Fruit fly (Drosophila melanogaster): ENCODE measurements around the gene CG6495.
A peak's percentile ranks its signal among the peaks of the same experiment; 100 is the strongest.

Gene CG6495

DNA sequence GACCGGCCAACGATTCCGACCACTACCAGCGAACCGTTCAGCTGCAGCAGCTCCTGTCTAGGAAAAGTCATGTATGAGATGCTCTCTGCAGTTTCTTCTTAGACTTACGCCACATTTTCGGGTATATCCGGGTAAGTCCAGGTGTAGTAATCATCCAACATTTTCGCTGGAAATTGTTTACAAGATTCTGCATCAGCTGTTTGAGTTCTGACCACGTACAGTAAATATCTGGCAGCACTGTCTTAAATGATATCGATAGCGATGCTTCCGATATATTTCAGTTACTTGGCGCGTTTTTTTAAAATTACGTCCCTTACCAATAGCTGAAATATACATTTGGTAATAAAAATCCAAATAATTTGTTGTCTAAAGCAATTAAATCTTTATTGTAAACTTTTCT lies 17.2 kb upstream of the CG6495 start, which contains the start of gene CG6729 (continued):
- no peak for TF ChIP-seq D (optimal IDR thresholded peaks at IDR 0.05)
- TF ChIP-seq D (GFP tag; optimal IDR thresholded peaks at IDR 0.05): no peak
- TF ChIP-seq CG14860 (GFP tag; IDR thresholded peaks at IDR 0.05; ENCODE audit: partially characterized antibody): peak; percentile 66
- TF ChIP-seq CG13775 (GFP tag; optimal IDR thresholded peaks at IDR 0.05): no peak
- peak; percentile 64 for TF ChIP-seq trem (tag; optimal IDR thresholded peaks at IDR 0.05)
- TF ChIP-seq mld (GFP tag; IDR thresholded peaks at IDR 0.05; ENCODE audit: partially characterized antibody): peak; percentile 45; the same call in 1 of the 3 replicates
- TF ChIP-seq CG7839 (tag; optimal IDR thresholded peaks at IDR 0.05): no peak
- no peak for TF ChIP-seq abd-A (tag; optimal IDR thresholded peaks at IDR 0.05)
- no peak for TF ChIP-seq ranshi (GFP tag; IDR thresholded peaks at IDR 0.05)
- TF ChIP-seq CG2116 (GFP tag; optimal IDR thresholded peaks at IDR 0.05): peak; percentile 92
- no peak for TF ChIP-seq Fer2 (tag; optimal IDR thresholded peaks at IDR 0.05)
- no peak for TF ChIP-seq H2.0 (GFP tag; IDR thresholded peaks at IDR 0.05)
- TF ChIP-seq CG14710 (tag; optimal IDR thresholded peaks at IDR 0.05): peak; percentile 41
- no peak for TF ChIP-seq jigr1 (GFP tag; IDR thresholded peaks at IDR 0.05)
- no peak for TF ChIP-seq Hmr (GFP tag; optimal IDR thresholded peaks at IDR 0.05)
- no peak for TF ChIP-seq Lhr (GFP tag; optimal IDR thresholded peaks at IDR 0.05)
- TF ChIP-seq Hey (tag; optimal IDR thresholded peaks at IDR 0.05): no peak
- peak; percentile 67 for TF ChIP-seq sens (GFP tag)
- TF ChIP-seq odd (GFP tag; optimal IDR thresholded peaks at IDR 0.05): no peak
- TF ChIP-seq Usf (GFP tag; optimal IDR thresholded peaks at IDR 0.05): no peak
- TF ChIP-seq E2f2 (GFP tag; IDR thresholded peaks at IDR 0.05): peak; percentile 95
- TF ChIP-seq Side (GFP tag; optimal IDR thresholded peaks at IDR 0.05): no peak
- TF ChIP-seq Ssrp (tag; optimal IDR thresholded peaks at IDR 0.05): no peak
- no peak for TF ChIP-seq Hsf (GFP tag; optimal IDR thresholded peaks at IDR 0.05)
- no peak for TF ChIP-seq CG4328 (GFP tag; optimal IDR thresholded peaks at IDR 0.05)
- no peak for TF ChIP-seq CG15011 (GFP tag; optimal IDR thresholded peaks at IDR 0.05)
- peak; percentile 57 for TF ChIP-seq CG15514 (GFP tag; optimal IDR thresholded peaks at IDR 0.05)
- TF ChIP-seq seq (GFP tag; IDR thresholded peaks at IDR 0.05): no peak
- no peak for TF ChIP-seq CG12071 (GFP tag; optimal IDR thresholded peaks at IDR 0.05)
- no peak for TF ChIP-seq wek (GFP tag; optimal IDR thresholded peaks at IDR 0.05)
- no peak for TF ChIP-seq CG14965 (GFP tag; optimal IDR thresholded peaks at IDR 0.05; ENCODE audit: borderline replicate concordance)
- peak; percentile 75 to 94 for TF ChIP-seq crp (GFP tag; optimal IDR thresholded peaks at IDR 0.05)
- TF ChIP-seq gfzf (GFP tag; optimal IDR thresholded peaks at IDR 0.05): peak; percentile 19
- TF ChIP-seq CG6791 (GFP tag; IDR thresholded peaks at IDR 0.05; ENCODE audit: partially characterized antibody): peak; percentile 80
- TF ChIP-seq Dref (GFP tag; IDR thresholded peaks at IDR 0.05): peak; percentile 84
- peak; percentile 87 for TF ChIP-seq MBD-R2 (GFP tag; IDR thresholded peaks at IDR 0.05)
- no peak for TF ChIP-seq wdn (GFP tag; IDR thresholded peaks at IDR 0.05)
- TF ChIP-seq ssp (GFP tag; IDR thresholded peaks at IDR 0.05): no peak
- TF ChIP-seq Sry-δ (GFP tag; optimal IDR thresholded peaks at IDR 0.05): peak; percentile 72
- TF ChIP-seq CG12391 (tag; optimal IDR thresholded peaks at IDR 0.05): no peak
- no peak for TF ChIP-seq CG7987 (GFP tag; optimal IDR thresholded peaks at IDR 0.05)
- TF ChIP-seq Fer1 (GFP tag; optimal IDR thresholded peaks at IDR 0.05): peak; percentile 18
- no peak for TF ChIP-seq gcm2 (GFP tag; optimal IDR thresholded peaks at IDR 0.05)
- no peak for TF ChIP-seq her (GFP tag; optimal IDR thresholded peaks at IDR 0.05)
- TF ChIP-seq tin (GFP tag; optimal IDR thresholded peaks at IDR 0.05): no peak
- no peak for TF ChIP-seq CG30431 (GFP tag; optimal IDR thresholded peaks at IDR 0.05)
- TF ChIP-seq Myb (GFP tag; optimal IDR thresholded peaks at IDR 0.05): peak; percentile 91
- TF ChIP-seq maf-S (GFP tag; optimal IDR thresholded peaks at IDR 0.05): no peak
- TF ChIP-seq fru (optimal IDR thresholded peaks at IDR 0.05): no peak
- peak; percentile 81 for TF ChIP-seq hbn (GFP tag; IDR thresholded peaks at IDR 0.05; ENCODE audit: partially characterized antibody)
- TF ChIP-seq bsh (GFP tag; optimal IDR thresholded peaks at IDR 0.05): no peak
